Fruit fly (Drosophila melanogaster): Measurements from ENCODE around the gene pes.
A peak's percentile ranks its signal among the peaks of the same experiment; 100 is the strongest.

pes gene

dm6 chr2L:8006038-8006437 is 12.1 kb upstream of the pes start:
- TF ChIP-seq rn (GFP tag; IDR thresholded peaks at IDR 0.05), result peak; percentile 18; the same call in 1 of the 2 replicates
- peak; percentile 62 for TF ChIP-seq CG8301 (tag; optimal IDR thresholded peaks at IDR 0.05)
- no peak for TF ChIP-seq CG13204 (GFP tag; optimal IDR thresholded peaks at IDR 0.05)
- TF ChIP-seq CG4496 (GFP tag; IDR thresholded peaks at IDR 0.05), result peak; percentile 50; the same call in 2 of the 3 replicates
- TF ChIP-seq CG8159 (tag; optimal IDR thresholded peaks at IDR 0.05), result peak; percentile 82
- TF ChIP-seq fd96Ca (GFP tag; IDR thresholded peaks at IDR 0.05), result peak; percentile 57; the same call in 2 of the 3 replicates
- peak; percentile 52 for TF ChIP-seq Ets98B (GFP tag; IDR thresholded peaks at IDR 0.05)
- 0 out of 2 replicates have a peak, but pooled peaks have one; percentile 29 for TF ChIP-seq CG32121 (GFP tag; IDR thresholded peaks at IDR 0.05)
- no peak for TF ChIP-seq CG10348 (GFP tag; IDR thresholded peaks at IDR 0.05)
- peak; percentile 47 for TF ChIP-seq Pif1B (GFP tag; optimal IDR thresholded peaks at IDR 0.05)
- peak; percentile 49 for TF ChIP-seq CG34367 (tag; optimal IDR thresholded peaks at IDR 0.05)
- TF ChIP-seq gl (tag; optimal IDR thresholded peaks at IDR 0.05), result peak; percentile 52
- peak; percentile 30 for TF ChIP-seq Snoo (tag; optimal IDR thresholded peaks at IDR 0.05)
- TF ChIP-seq CG9948 (tag; optimal IDR thresholded peaks at IDR 0.05), result peak; percentile 52
- TF ChIP-seq CG14655 (GFP tag; optimal IDR thresholded peaks at IDR 0.05), result peak; percentile 73
- peak; percentile 76 for TF ChIP-seq Pif1A (GFP tag; optimal IDR thresholded peaks at IDR 0.05)
- TF ChIP-seq CG15710 (tag; optimal IDR thresholded peaks at IDR 0.05), result peak; percentile 70
- TF ChIP-seq CG17806 (tag; optimal IDR thresholded peaks at IDR 0.05), result peak; percentile 68
- TF ChIP-seq CG12605 (GFP tag; IDR thresholded peaks at IDR 0.05), result peak; percentile 13; the same call in 1 of the 2 replicates
- TF ChIP-seq EcR (GFP tag; optimal IDR thresholded peaks at IDR 0.05), result peak; percentile 65
- TF ChIP-seq D1 (tag; optimal IDR thresholded peaks at IDR 0.05), result peak; percentile 19

dm6 chr2L:8004072-8004471 is 10.1 kb upstream of the pes start, which contains the start of gene Wwox:
Gene Wwox (minus strand): TSS chr2L:8004286.
- TF ChIP-seq EcR (GFP tag; optimal IDR thresholded peaks at IDR 0.05), result peak; percentile 21
- no peak for TF ChIP-seq CG15710 (tag; optimal IDR thresholded peaks at IDR 0.05)

- TF ChIP-seq rn (GFP tag; IDR thresholded peaks at IDR 0.05) (peak; percentile 77; the same call in 1 of the 2 replicates), CG13204 (GFP tag; optimal IDR thresholded peaks at IDR 0.05) (peak; percentile 46), Ets98B (GFP tag; IDR thresholded peaks at IDR 0.05) (peak; percentile 88), CG32121 (GFP tag; IDR thresholded peaks at IDR 0.05) (peak; percentile 90), CG10348 (GFP tag; IDR thresholded peaks at IDR 0.05) (peak; percentile 65; the same call in 1 of the 2 replicates), D1 (tag; optimal IDR thresholded peaks at IDR 0.05) (peak; percentile 75), CG4496 (GFP tag; IDR thresholded peaks at IDR 0.05) (peak; percentile 84), CG9948 (tag; optimal IDR thresholded peaks at IDR 0.05) (peak; percentile 91), fd96Ca (GFP tag; IDR thresholded peaks at IDR 0.05) (peak; percentile 87), gl (tag; optimal IDR thresholded peaks at IDR 0.05) (peak; percentile 56), CG8301 (tag; optimal IDR thresholded peaks at IDR 0.05) (peak; percentile 92), CG17806 (tag; optimal IDR thresholded peaks at IDR 0.05) (peak; percentile 87), CG8159 (tag; optimal IDR thresholded peaks at IDR 0.05) (peak; percentile 89), Pif1A (GFP tag; optimal IDR thresholded peaks at IDR 0.05) (peak; percentile 92), Snoo (tag; optimal IDR thresholded peaks at IDR 0.05) (peak; percentile 52), EcR (GFP tag; optimal IDR thresholded peaks at IDR 0.05) (peak; percentile 79), CG34367 (tag; optimal IDR thresholded peaks at IDR 0.05) (peak; percentile 80), CG14655 (GFP tag; optimal IDR thresholded peaks at IDR 0.05) (peak; percentile 96), CG15710 (tag; optimal IDR thresholded peaks at IDR 0.05) (peak; percentile 83), Pif1B (GFP tag; optimal IDR thresholded peaks at IDR 0.05) (peak; percentile 85), CG12605 (GFP tag; IDR thresholded peaks at IDR 0.05) (peak; percentile 87)
These were observed 8.0 kb upstream of the pes start for dm6 chr2L:8001694-8002627.

- TF ChIP-seq rn (GFP tag; IDR thresholded peaks at IDR 0.05), result peak; percentile 78; the same call in 1 of the 2 replicates
- TF ChIP-seq CG4496 (GFP tag; IDR thresholded peaks at IDR 0.05), result peak; percentile 93
- TF ChIP-seq CG14655 (GFP tag; optimal IDR thresholded peaks at IDR 0.05), result peak; percentile 98
- peak; percentile 85 for TF ChIP-seq CG15710 (tag; optimal IDR thresholded peaks at IDR 0.05)
- TF ChIP-seq CG17806 (tag; optimal IDR thresholded peaks at IDR 0.05), result peak; percentile 93
- TF ChIP-seq gl (tag; optimal IDR thresholded peaks at IDR 0.05), result peak; percentile 92
- peak; percentile 87 for TF ChIP-seq CG10348 (GFP tag; IDR thresholded peaks at IDR 0.05)
- peak; percentile 92 for TF ChIP-seq CG32121 (GFP tag; IDR thresholded peaks at IDR 0.05)
- TF ChIP-seq Pif1A (GFP tag; optimal IDR thresholded peaks at IDR 0.05), result peak; percentile 86
- TF ChIP-seq fd96Ca (GFP tag; IDR thresholded peaks at IDR 0.05), result peak; percentile 95
- peak; percentile 97 for TF ChIP-seq CG8301 (tag; optimal IDR thresholded peaks at IDR 0.05)
- TF ChIP-seq Snoo (tag; optimal IDR thresholded peaks at IDR 0.05), result peak; percentile 91
- TF ChIP-seq CG34367 (tag; optimal IDR thresholded peaks at IDR 0.05), result peak; percentile 80
- peak; percentile 83 for TF ChIP-seq CG12605 (GFP tag; IDR thresholded peaks at IDR 0.05)
- TF ChIP-seq EcR (GFP tag; optimal IDR thresholded peaks at IDR 0.05), result peak; percentile 70
- peak; percentile 92 for TF ChIP-seq Pif1B (GFP tag; optimal IDR thresholded peaks at IDR 0.05)
- TF ChIP-seq CG13204 (GFP tag; optimal IDR thresholded peaks at IDR 0.05), result peak; percentile 83
- peak; percentile 93 for TF ChIP-seq CG9948 (tag; optimal IDR thresholded peaks at IDR 0.05)
- TF ChIP-seq Ets98B (GFP tag; IDR thresholded peaks at IDR 0.05), result peak; percentile 89
- TF ChIP-seq D1 (tag; optimal IDR thresholded peaks at IDR 0.05), result peak; percentile 80
- peak; percentile 90 for TF ChIP-seq CG8159 (tag; optimal IDR thresholded peaks at IDR 0.05)
These were observed 6.6 kb upstream of the pes start for dm6 chr2L:8000578-8001040.

- peak; percentile 0 for TF ChIP-seq CG13204 (GFP tag; optimal IDR thresholded peaks at IDR 0.05)
- TF ChIP-seq CG8301 (tag; optimal IDR thresholded peaks at IDR 0.05), result no peak
- TF ChIP-seq CG15710 (tag; optimal IDR thresholded peaks at IDR 0.05), result peak; percentile 11
- no peak for TF ChIP-seq CG14655 (GFP tag; optimal IDR thresholded peaks at IDR 0.05)
- no peak for TF ChIP-seq CG10348 (GFP tag; IDR thresholded peaks at IDR 0.05)
- no peak for TF ChIP-seq CG9948 (tag; optimal IDR thresholded peaks at IDR 0.05)
- peak; percentile 36 for TF ChIP-seq EcR (GFP tag; optimal IDR thresholded peaks at IDR 0.05)
- peak; percentile 59 for TF ChIP-seq D1 (tag; optimal IDR thresholded peaks at IDR 0.05)
- TF ChIP-seq CG34367 (tag; optimal IDR thresholded peaks at IDR 0.05), result peak; percentile 10
- no peak for TF ChIP-seq CG17806 (tag; optimal IDR thresholded peaks at IDR 0.05)
- TF ChIP-seq gl (tag; optimal IDR thresholded peaks at IDR 0.05), result peak; percentile 9
- TF ChIP-seq fd96Ca (GFP tag; IDR thresholded peaks at IDR 0.05), result no peak
- TF ChIP-seq CG12605 (GFP tag; IDR thresholded peaks at IDR 0.05), result peak; percentile 75
- peak; percentile 4 for TF ChIP-seq Snoo (tag; optimal IDR thresholded peaks at IDR 0.05)
- TF ChIP-seq CG32121 (GFP tag; IDR thresholded peaks at IDR 0.05), result peak; percentile 42; the same call in 1 of the 2 replicates
- TF ChIP-seq Pif1B (GFP tag; optimal IDR thresholded peaks at IDR 0.05), result peak; percentile 16
- 0 out of 3 replicates have a peak, but pooled peaks have one; percentile 36 for TF ChIP-seq CG4496 (GFP tag; IDR thresholded peaks at IDR 0.05)
- peak; percentile 48 for TF ChIP-seq Pif1A (GFP tag; optimal IDR thresholded peaks at IDR 0.05)
- TF ChIP-seq CG8159 (tag; optimal IDR thresholded peaks at IDR 0.05), result no peak
- TF ChIP-seq Ets98B (GFP tag; IDR thresholded peaks at IDR 0.05), result peak; percentile 59; the same call in 1 of the 2 replicates
- no peak for TF ChIP-seq rn (GFP tag; IDR thresholded peaks at IDR 0.05)
These were observed 4.7 kb upstream of the pes start, which contains the start of gene Sirup for dm6 chr2L:7998655-7999054. Gene Sirup (plus strand): TSS chr2L:7998869.
